Worm (Caenorhabditis elegans) whole organism, L3 larva: ENCODE results near the gene nmat-1.

Source experiments
- ZK546.5 ChIP-seq: sonication (generic microtip); optimal IDR thresholded peaks from 2 replicates; lab custom pipeline; 2017; ENCODE audit warnings: missing biosample characterization, missing genetic modification characterization
- aly-2 ChIP-seq: fragments of 150-350 bp; optimal IDR thresholded peaks from 2 replicates; lab custom pipeline; 2014; ENCODE audit warnings: missing biosample characterization, missing genetic modification characterization
- ama-1 ChIP-seq: fragments of 150-350 bp; optimal IDR thresholded peaks from 2 replicates; lab custom pipeline; 2018
- ceh-28 ChIP-seq: fragments of 150-350 bp; optimal IDR thresholded peaks from 2 replicates; lab custom pipeline; 2014; ENCODE audit warnings: missing biosample characterization, missing genetic modification reagents, missing genetic modification characterization
- ceh-82 ChIP-seq: fragments of 150-350 bp; optimal IDR thresholded peaks from 2 replicates; lab custom pipeline; 2014; ENCODE audit warnings: missing biosample characterization, missing genetic modification characterization
- ceh-9 ChIP-seq: sonication (generic microtip); optimal IDR thresholded peaks from 2 replicates; lab custom pipeline; 2018; ENCODE audit warnings: missing biosample characterization, missing genetic modification characterization
- daf-12 ChIP-seq: fragments of 150-350 bp; optimal IDR thresholded peaks from 2 replicates; lab custom pipeline; 2014; ENCODE audit warnings: missing biosample characterization, missing genetic modification reagents, missing genetic modification characterization
- egl-27 ChIP-seq: sonication (generic microtip); optimal IDR thresholded peaks from 4 replicates; lab custom pipeline; 2017; ENCODE audit warnings: missing biosample characterization, missing genetic modification reagents, missing genetic modification characterization
- egl-5 ChIP-seq: fragments of 150-350 bp; optimal IDR thresholded peaks from 2 replicates; lab custom pipeline; 2017; ENCODE audit warnings: missing biosample characterization, missing genetic modification reagents, missing genetic modification characterization, inconsistent platforms
- elt-2 ChIP-seq: sonication (generic microtip); optimal IDR thresholded peaks from 2 replicates; lab custom pipeline; 2016; ENCODE audit warnings: missing genetic modification reagents, mild to moderate bottlenecking, missing genetic modification characterization, missing compliant biosample characterization
- elt-3 ChIP-seq, 3 experiments: fragments of 150-350 bp in 1 of 3; sonication (generic microtip) in 2 of 3; optimal IDR thresholded peaks; 2 replicates in 2 of 3; 4 replicates in 1 of 3; lab custom pipeline; 2014 to 2017; ENCODE audit warnings: missing biosample characterization in 3 of 3, missing genetic modification characterization in 3 of 3
- hmg-11 ChIP-seq: sonication (generic microtip); optimal IDR thresholded peaks from 2 replicates; lab custom pipeline; 2016; ENCODE audit warnings: missing genetic modification characterization, missing compliant biosample characterization
- jun-1 ChIP-seq: fragments of 150-350 bp; optimal IDR thresholded peaks from 2 replicates; lab custom pipeline; 2014; ENCODE audit warnings: missing biosample characterization, missing genetic modification reagents, missing genetic modification characterization
- lin-15B ChIP-seq: fragments of 150-350 bp; optimal IDR thresholded peaks from 2 replicates; lab custom pipeline; 2014; ENCODE audit warnings: missing biosample characterization, missing genetic modification characterization
- mdl-1 ChIP-seq: fragments of 150-350 bp; optimal IDR thresholded peaks from 2 replicates; lab custom pipeline; 2014; ENCODE audit warnings: missing biosample characterization, missing genetic modification characterization
- nfya-1 ChIP-seq: sonication (generic microtip); optimal IDR thresholded peaks from 2 replicates; lab custom pipeline; 2017; ENCODE audit warnings: missing genetic modification characterization, mild to moderate bottlenecking, missing compliant biosample characterization, antibody characterized with exemption, moderate library complexity; ENCODE audit not compliant: insufficient read depth
- nhr-12 ChIP-seq: fragments of 150-350 bp; optimal IDR thresholded peaks from 2 replicates; lab custom pipeline; 2014; ENCODE audit warnings: missing biosample characterization, missing genetic modification characterization
- nhr-237 ChIP-seq: fragments of 150-350 bp; optimal IDR thresholded peaks from 2 replicates; lab custom pipeline; 2014; ENCODE audit warnings: missing biosample characterization, missing genetic modification characterization
- nhr-25 ChIP-seq: sonication (generic microtip); optimal IDR thresholded peaks from 2 replicates; lab custom pipeline; 2017; ENCODE audit warnings: missing biosample characterization, missing genetic modification characterization
- nhr-28 ChIP-seq: fragments of 150-350 bp; optimal IDR thresholded peaks from 2 replicates; lab custom pipeline; 2014; ENCODE audit warnings: missing biosample characterization, missing genetic modification characterization
- nhr-43 ChIP-seq: sonication (generic microtip); optimal IDR thresholded peaks from 2 replicates; lab custom pipeline; 2016; ENCODE audit warnings: mild to moderate bottlenecking, missing genetic modification characterization, missing compliant biosample characterization; ENCODE audit not compliant: poor library complexity, severe bottlenecking
- nhr-77 ChIP-seq: fragments of 150-350 bp; optimal IDR thresholded peaks from 2 replicates; lab custom pipeline; 2014; ENCODE audit warnings: missing biosample characterization, missing genetic modification characterization
- pha-4 ChIP-seq: fragments of 150-350 bp; optimal IDR thresholded peaks from 2 replicates; lab custom pipeline; 2014; ENCODE audit warnings: missing biosample characterization, missing genetic modification reagents, missing genetic modification characterization
- pqm-1 ChIP-seq: fragments of 150-350 bp; optimal IDR thresholded peaks from 2 replicates; lab custom pipeline; 2017; ENCODE audit warnings: missing biosample characterization, missing genetic modification characterization, inconsistent platforms
- unc-39 ChIP-seq: sonication (generic microtip); optimal IDR thresholded peaks from 4 replicates; lab custom pipeline; 2017; ENCODE audit warnings: missing biosample characterization, missing genetic modification characterization
- ztf-11 ChIP-seq: fragments of 150-350 bp; optimal IDR thresholded peaks from 2 replicates; lab custom pipeline; 2014; ENCODE audit warnings: missing biosample characterization, missing genetic modification characterization

nmat-1 gene

ce11 chrX:12004925-12005324 lies 12.9 kb downstream of the nmat-1 start:
- TF ChIP-seq nfya-1 (tag; lab: Kevin White, UChicago): no peak
- TF ChIP-seq ceh-82 (tag; lab: Kevin White, UChicago): no peak
- peak; percentile 70 for TF ChIP-seq elt-2 (tag; lab: Kevin White, UChicago)
- TF ChIP-seq pqm-1 (tag; lab: Kevin White, UChicago): peak; percentile 40
- TF ChIP-seq jun-1 (tag; lab: Kevin White, UChicago): peak; percentile 1
- TF ChIP-seq nhr-77: no peak
- TF ChIP-seq lin-15B (tag; lab: Kevin White, UChicago): no peak

ce11 chrX:12003969-12004368 lies 13.9 kb downstream of the nmat-1 start:
- TF ChIP-seq pqm-1 (tag; lab: Kevin White, UChicago): peak; percentile 2
- peak; percentile 35 for TF ChIP-seq elt-2 (tag; lab: Kevin White, UChicago)
- TF ChIP-seq hmg-11 (tag; lab: Kevin White, UChicago): no peak

ce11 chrX:12001600-12001999 lies 16.2 kb downstream of the nmat-1 start:
- TF ChIP-seq nhr-77 (no peak), egl-5 (tag; lab: Kevin White, UChicago) (no peak), pqm-1 (tag; lab: Kevin White, UChicago) (peak; percentile 2), elt-2 (tag; lab: Kevin White, UChicago) (peak; percentile 67)

ce11 chrX:11999573-11999972 lies 18.3 kb downstream of the nmat-1 start:
- TF ChIP-seq elt-2 (tag; lab: Kevin White, UChicago) (peak; percentile 45), pqm-1 (tag; lab: Kevin White, UChicago) (peak; percentile 36), nhr-25 (tag; lab: Kevin White, UChicago) (no peak)

ce11 chrX:11996606-11997005 lies 21.2 kb downstream of the nmat-1 start:
- TF ChIP-seq elt-2 (tag; lab: Kevin White, UChicago): peak; percentile 32
- TF ChIP-seq pqm-1 (tag; lab: Kevin White, UChicago): peak; percentile 66
- TF ChIP-seq pha-4: peak; percentile 42
- TF ChIP-seq elt-3 (tag; optimal IDR thresholded peaks at IDR 0.05; lab: Kevin White, UChicago): no peak

- TF ChIP-seq ztf-11 (tag; lab: Kevin White, UChicago) (no peak), nhr-28 (no peak), aly-2 (tag; lab: Kevin White, UChicago) (no peak), unc-39 (tag; lab: Kevin White, UChicago) (no peak), mdl-1 (tag; lab: Kevin White, UChicago) (no peak), ceh-28 (tag; lab: Kevin White, UChicago) (no peak), nhr-77 (no peak), egl-27 (no peak), daf-12 (tag; lab: Kevin White, UChicago) (no peak), elt-2 (tag; lab: Kevin White, UChicago) (no peak), ceh-9 (tag; lab: Kevin White, UChicago) (no peak), hmg-11 (tag; lab: Kevin White, UChicago) (no peak), nhr-43 (tag; lab: Kevin White, UChicago) (no peak), nhr-25 (tag; lab: Kevin White, UChicago) (no peak)
Observed at ce11 chrX:11994484-11994883, 23.4 kb downstream of the nmat-1 start, which contains the start of gene C49F5.7. C49F5.7 (plus strand) TSS chrX:11994784.

- peak; percentile 12 for TF ChIP-seq elt-2 (tag; lab: Kevin White, UChicago)
- no peak for TF ChIP-seq nhr-12
Observed at ce11 chrX:11993327-11993726, 24.5 kb downstream of the nmat-1 start.

ce11 chrX:11992778-11993177 lies 25.1 kb downstream of the nmat-1 start:
- TF ChIP-seq daf-12 (tag; lab: Kevin White, UChicago) (no peak), nfya-1 (tag; lab: Kevin White, UChicago) (peak; percentile 47)

- TF ChIP-seq ceh-28 (tag; lab: Kevin White, UChicago) (no peak), aly-2 (tag; lab: Kevin White, UChicago) (no peak), lin-15B (tag; lab: Kevin White, UChicago) (no peak), nfya-1 (tag; lab: Kevin White, UChicago) (no peak), nhr-43 (tag; lab: Kevin White, UChicago) (no peak), nhr-12 (no peak), ama-1 (no peak), elt-3 (tag; optimal IDR thresholded peaks at IDR 0.05; lab: Kevin White, UChicago) (no peak), nhr-237 (tag; lab: Kevin White, UChicago) (no peak), ZK546.5 (tag; lab: Kevin White, UChicago) (no peak)
- TF ChIP-seq, all 47 proteins: peak for 0
Observed at ce11 chrX:11992246-11992645, 25.6 kb downstream of the nmat-1 start.
